Fruit fly (Drosophila melanogaster) ovary, adult (tissue): Measurements from ENCODE around the gene Taf10.

ENCODE experiments used
- CG17801 ChIP-seq: fragments of 200-800 bp; optimal IDR thresholded peaks from 2 replicates; lab custom pipeline; 2019; ENCODE audit warnings: missing biosample characterization, mild to moderate bottlenecking, missing genetic modification characterization, moderate library complexity; ENCODE audit not compliant: partially characterized antibody

Gene Taf10

DNA sequence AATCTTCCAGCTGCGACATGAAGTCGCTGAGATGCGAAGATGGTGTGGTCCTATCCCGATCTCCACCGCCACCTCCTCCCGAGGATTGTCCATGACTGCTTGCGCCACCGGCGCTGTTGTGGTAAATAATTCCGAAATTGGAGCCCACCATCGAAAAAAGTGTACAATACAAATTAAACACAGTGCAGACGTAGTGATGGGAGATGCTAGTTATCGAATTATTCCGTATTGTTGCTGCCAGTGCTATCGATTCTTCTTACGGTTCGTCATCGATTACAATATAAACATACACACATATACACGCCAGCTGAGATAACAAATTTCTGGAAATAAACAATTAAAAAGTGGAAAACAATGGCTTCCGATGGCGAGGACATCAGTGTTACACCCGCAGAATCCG lies at the start of gene Taf10, which contains the start of gene Taf10b:
Gene Taf10 (plus strand): TSS at position 264 of the 400 bp plus-strand sequence.
Gene Taf10b (minus strand): TSS at position 219 of the 400 bp plus-strand sequence.
- TF ChIP-seq CG17801: peak; percentile 28

dm6 chr2L:2720368-2720767 lies 47.3 kb upstream of the Taf10 start:
- no peak for TF ChIP-seq CG17801

DNA sequence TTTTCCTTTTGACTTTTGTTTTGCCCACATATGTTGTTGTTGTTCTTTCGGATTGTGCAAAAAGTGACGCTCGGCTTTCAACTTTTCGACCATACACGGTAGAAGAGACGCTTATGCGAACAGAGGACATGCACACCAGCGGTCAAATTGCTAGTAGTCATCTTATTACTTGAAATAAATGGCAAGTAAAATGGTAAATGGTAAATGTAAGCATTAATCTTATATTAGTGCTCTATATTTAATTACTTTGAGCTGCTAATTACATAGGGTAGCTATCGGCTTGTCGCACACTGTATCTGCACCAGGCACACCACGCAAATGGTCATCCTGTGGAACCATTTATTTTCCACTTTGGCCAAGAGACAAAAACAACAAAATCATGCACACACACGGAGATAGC lies 46.4 kb upstream of the Taf10 start:
- TF ChIP-seq CG17801: no peak

DNA sequence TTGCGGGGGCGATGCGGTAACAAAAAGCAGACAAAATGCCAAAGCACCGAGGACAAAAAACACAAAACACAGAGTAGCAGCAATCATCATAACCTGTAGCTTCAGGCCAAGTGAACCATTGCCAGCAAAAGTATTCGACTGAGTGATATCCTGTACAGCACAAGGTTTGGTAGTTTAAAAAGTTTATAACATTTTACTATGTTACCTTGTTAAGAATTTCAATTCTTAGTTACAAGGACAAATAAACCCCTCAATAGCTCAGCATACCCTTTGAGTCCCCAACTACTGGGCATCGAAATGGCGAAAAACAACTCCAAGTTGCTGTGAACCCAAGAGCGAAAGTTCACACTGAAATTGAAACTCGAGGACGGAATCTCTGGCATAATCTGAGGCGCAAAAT lies 44.6 kb upstream of the Taf10 start:
- no peak for TF ChIP-seq CG17801

DNA sequence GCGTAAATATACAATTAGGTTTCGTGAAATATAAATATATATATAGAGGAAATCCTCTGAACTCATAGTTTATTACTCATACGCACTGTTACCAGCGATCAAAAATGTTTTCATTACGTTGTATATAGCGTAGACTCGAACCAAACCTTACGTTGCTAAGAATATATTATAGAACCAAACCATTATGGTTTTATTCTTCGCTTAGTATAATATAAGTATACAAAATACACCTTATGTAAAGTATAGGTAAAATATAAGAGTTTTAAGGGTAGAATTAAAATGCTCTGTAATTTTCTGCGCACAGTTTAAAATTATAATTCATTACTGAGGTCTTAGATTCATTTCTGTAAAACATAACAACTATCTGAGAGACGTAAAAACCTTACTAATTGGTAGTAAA lies 43.2 kb upstream of the Taf10 start:
- no peak for TF ChIP-seq CG17801

dm6 chr2L:2725374-2725773 lies 42.3 kb upstream of the Taf10 start, which contains the start of gene CG31689:
Gene CG31689, plus strand, starts transcription at chr2L:2725674.
- TF ChIP-seq CG17801: no peak

DNA sequence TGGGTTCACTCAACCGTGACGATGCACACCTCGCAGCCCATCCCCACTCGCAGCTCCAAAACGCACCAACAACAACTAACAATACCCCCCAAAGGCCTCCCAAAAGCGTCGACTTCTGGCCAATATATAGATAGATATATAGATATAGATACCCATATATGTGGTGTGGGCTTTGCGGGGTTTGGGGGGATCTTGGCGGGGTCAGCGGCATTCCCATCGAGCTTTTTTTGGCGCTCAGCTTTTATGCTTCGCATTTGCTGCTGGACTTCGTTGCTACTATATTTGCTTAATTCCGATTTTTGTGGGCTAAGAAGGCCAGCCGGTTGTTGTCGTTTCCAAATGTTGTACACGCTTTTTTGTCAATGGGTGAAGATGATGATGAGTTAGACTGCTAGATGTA lies 40.3 kb upstream of the Taf10 start:
- TF ChIP-seq CG17801: no peak

DNA sequence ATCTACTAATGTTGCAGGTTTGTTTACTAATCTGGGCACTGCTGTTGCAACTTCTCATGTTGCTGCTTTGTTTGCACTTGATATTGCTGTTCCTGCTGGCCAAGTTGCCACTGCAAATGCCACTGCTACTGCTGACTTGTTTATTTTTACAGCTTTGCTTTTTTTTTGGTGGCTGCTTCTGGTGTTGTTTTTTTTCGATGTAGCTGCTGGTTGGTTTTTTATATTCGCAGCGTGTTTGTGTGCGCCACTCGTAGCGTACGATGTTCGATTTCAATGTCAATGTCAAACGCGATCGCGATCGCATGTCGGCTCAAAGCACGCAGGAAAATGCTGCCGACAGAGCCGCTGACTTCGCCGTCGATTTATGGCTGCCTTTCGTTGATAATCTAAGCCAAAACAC lies 39.9 kb upstream of the Taf10 start:
- no peak for TF ChIP-seq CG17801

- TF ChIP-seq CG17801: no peak
These were observed 39.1 kb upstream of the Taf10 start for dm6 chr2L:2728577-2728976.

dm6 chr2L:2729882-2730281 lies 37.8 kb upstream of the Taf10 start:
- no peak for TF ChIP-seq CG17801

- TF ChIP-seq CG17801: no peak
These were observed 36.9 kb upstream of the Taf10 start for dm6 chr2L:2730756-2731155.

DNA sequence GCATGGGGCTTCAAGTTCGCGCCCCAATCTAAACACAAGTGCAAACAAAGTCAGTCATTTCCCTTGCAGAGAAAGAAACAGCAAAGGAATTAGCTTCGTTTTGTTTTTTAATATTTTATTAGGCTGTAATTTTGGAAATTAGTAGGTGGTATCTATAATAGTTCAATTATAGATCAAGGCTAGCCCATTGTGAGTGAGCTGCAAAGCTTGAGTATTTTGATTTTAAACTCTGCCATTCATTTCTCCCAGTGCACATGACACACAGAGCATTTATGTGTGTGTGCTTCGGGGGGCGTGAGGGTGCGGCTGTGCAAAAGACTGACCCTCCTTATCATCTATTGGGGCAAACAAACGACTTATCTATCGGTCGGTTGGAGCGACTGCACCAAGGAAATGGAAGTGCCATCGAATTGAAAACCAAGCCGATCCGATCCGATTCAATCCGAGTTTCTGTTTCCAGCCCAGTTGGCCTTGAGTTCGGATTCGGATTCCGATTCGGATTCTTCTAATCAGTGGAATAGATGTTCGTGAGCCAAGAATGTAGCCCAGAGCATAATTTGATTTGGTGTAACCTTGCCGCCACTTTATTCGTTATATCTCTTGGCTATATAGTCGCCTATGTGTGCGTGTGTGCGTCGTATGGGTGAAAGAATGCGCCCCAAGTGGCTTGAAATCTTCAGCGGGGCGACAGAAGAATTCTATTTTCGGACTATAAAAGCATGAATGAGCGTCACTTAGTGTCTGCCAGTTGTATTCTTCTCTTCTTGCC lies 36.1 kb upstream of the Taf10 start:
- no peak for TF ChIP-seq CG17801

- TF ChIP-seq CG17801: no peak
These were observed 35.4 kb upstream of the Taf10 start for dm6 chr2L:2732139-2732830.

dm6 chr2L:2734215-2734614 lies 33.5 kb upstream of the Taf10 start:
- peak; percentile 86 for TF ChIP-seq CG17801

dm6 chr2L:2734946-2735345 lies 32.7 kb upstream of the Taf10 start:
- peak; percentile 21 for TF ChIP-seq CG17801

- no peak for TF ChIP-seq CG17801
These were observed 32.2 kb upstream of the Taf10 start for dm6 chr2L:2735539-2735938.

DNA sequence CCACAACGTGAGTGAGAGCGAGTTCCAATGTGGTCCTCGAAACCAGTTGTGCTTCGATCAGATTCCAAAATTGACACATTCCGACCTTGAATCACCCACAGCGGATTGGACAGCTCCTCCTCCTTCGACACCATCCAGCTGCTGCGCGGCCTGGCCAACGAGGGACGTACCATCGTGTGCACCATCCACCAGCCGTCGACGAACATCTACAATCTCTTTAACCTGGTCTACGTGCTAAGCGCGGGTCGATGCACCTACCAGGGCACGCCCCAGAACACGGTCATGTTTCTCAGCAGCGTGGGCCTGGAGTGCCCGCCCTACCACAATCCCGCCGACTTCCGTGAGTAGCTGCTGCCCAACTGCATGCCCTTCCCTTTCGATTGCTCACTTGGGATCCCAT lies 30.1 kb upstream of the Taf10 start:
- TF ChIP-seq CG17801: no peak

- TF ChIP-seq CG17801: peak; percentile 35
These were observed 27.9 kb upstream of the Taf10 start, which contains the start of gene Hrs for dm6 chr2L:2739820-2740230. Gene Hrs, plus strand, starts transcription at chr2L:2739986.
